Fruit fly (Drosophila melanogaster) whole organism, adult: ENCODE data around the gene CG42553.

Source experiments
- CG11617 ChIP-seq: fragments of 200-800 bp; sonication (Bioruptor generic); optimal IDR thresholded peaks from 2 replicates; lab custom pipeline; 2017; ENCODE audit warnings: mild to moderate bottlenecking, missing biosample characterization, missing genetic modification reagents, missing genetic modification characterization
- CG12768 ChIP-seq: fragments of 200-800 bp; sonication (Bioruptor generic); optimal IDR thresholded peaks from 2 replicates; lab custom pipeline; 2017; ENCODE audit warnings: missing biosample characterization, missing genetic modification characterization, mild to moderate bottlenecking, moderate library complexity, missing genetic modification reagents
- CG14711 ChIP-seq: fragments of 200-800 bp; sonication (Bioruptor generic); optimal IDR thresholded peaks from 2 replicates; lab custom pipeline; 2018; ENCODE audit warnings: missing biosample characterization, mild to moderate bottlenecking, missing genetic modification characterization, moderate library complexity
- CG1620 ChIP-seq: fragments of 200-800 bp; sonication (Bioruptor generic); optimal IDR thresholded peaks from 2 replicates; lab custom pipeline; 2016; ENCODE audit warnings: missing biosample characterization, missing genetic modification characterization
- CG33017 ChIP-seq: fragments of 200-800 bp; sonication (Bioruptor generic); optimal IDR thresholded peaks from 2 replicates; lab custom pipeline; 2018; ENCODE audit warnings: missing biosample characterization, mild to moderate bottlenecking, missing genetic modification characterization, moderate library complexity
- CG5204 ChIP-seq: fragments of 200-800 bp; sonication (Bioruptor generic); optimal IDR thresholded peaks from 2 replicates; lab custom pipeline; 2016; ENCODE audit warnings: missing biosample characterization, missing genetic modification characterization
- CG7045 ChIP-seq: fragments of 200-800 bp; sonication (Bioruptor generic); optimal IDR thresholded peaks from 2 replicates; lab custom pipeline; 2017; ENCODE audit warnings: missing biosample characterization, mild to moderate bottlenecking, missing genetic modification characterization
- CG7101 ChIP-seq: fragments of 200-800 bp; sonication (Bioruptor generic); optimal IDR thresholded peaks from 2 replicates; lab custom pipeline; 2018; ENCODE audit warnings: missing biosample characterization, mild to moderate bottlenecking, missing genetic modification characterization, moderate library complexity
- Clk ChIP-seq: fragments of 200-800 bp; sonication (Bioruptor generic); optimal IDR thresholded peaks from 2 replicates; lab custom pipeline; 2017; ENCODE audit warnings: missing biosample characterization, missing genetic modification characterization
- Crg-1 ChIP-seq: fragments of 200-800 bp; sonication (Bioruptor generic); optimal IDR thresholded peaks from 2 replicates; lab custom pipeline; 2016; ENCODE audit warnings: missing biosample characterization, missing genetic modification characterization
- Hr96 ChIP-seq: fragments of 200-800 bp; sonication (Bioruptor generic); optimal IDR thresholded peaks from 2 replicates; lab custom pipeline; 2016; ENCODE audit warnings: missing biosample characterization, missing genetic modification characterization
- Mnt ChIP-seq: fragments of 200-800 bp; sonication (Bioruptor generic); optimal IDR thresholded peaks from 2 replicates; lab custom pipeline; 2016; ENCODE audit warnings: missing biosample characterization, mild to moderate bottlenecking, missing genetic modification characterization
- bab1 ChIP-seq: fragments of 200-800 bp; sonication (Bioruptor generic); optimal IDR thresholded peaks from 3 replicates; lab custom pipeline; 2019; ENCODE audit warnings: missing biosample characterization, mild to moderate bottlenecking, missing genetic modification characterization, moderate library complexity
- cic ChIP-seq: fragments of 200-800 bp; sonication (Bioruptor generic); optimal IDR thresholded peaks from 2 replicates; lab custom pipeline; 2017; ENCODE audit warnings: missing biosample characterization, mild to moderate bottlenecking, missing genetic modification characterization, moderate library complexity
- cnc ChIP-seq, 2 experiments: fragments of >200 bp; optimal IDR thresholded peaks; 2 replicates each; lab custom pipeline; 2017
- kay ChIP-seq: fragments of 200-800 bp; sonication (Bioruptor generic); peaks from one replicate; lab custom pipeline; 2016; ENCODE audit warnings: missing biosample characterization, missing genetic modification characterization, borderline replicate concordance
- ovo ChIP-seq: fragments of 200-800 bp; sonication (Bioruptor generic); optimal IDR thresholded peaks from 2 replicates; lab custom pipeline; 2016; ENCODE audit warnings: missing biosample characterization, missing genetic modification characterization
- pad ChIP-seq: fragments of 200-800 bp; sonication (Bioruptor generic); optimal IDR thresholded peaks from 3 replicates; lab custom pipeline; 2017; ENCODE audit warnings: missing biosample characterization, missing genetic modification characterization, mild to moderate bottlenecking, moderate library complexity, missing genetic modification reagents
- tj ChIP-seq: fragments of 200-800 bp; sonication (Bioruptor generic); optimal IDR thresholded peaks from 3 replicates; lab custom pipeline; 2017; ENCODE audit warnings: missing biosample characterization, mild to moderate bottlenecking, missing genetic modification characterization, moderate library complexity
- toe ChIP-seq: fragments of 200-800 bp; sonication (Bioruptor generic); optimal IDR thresholded peaks from 2 replicates; lab custom pipeline; 2016; ENCODE audit warnings: missing biosample characterization, missing genetic modification characterization

Gene CG42553

DNA sequence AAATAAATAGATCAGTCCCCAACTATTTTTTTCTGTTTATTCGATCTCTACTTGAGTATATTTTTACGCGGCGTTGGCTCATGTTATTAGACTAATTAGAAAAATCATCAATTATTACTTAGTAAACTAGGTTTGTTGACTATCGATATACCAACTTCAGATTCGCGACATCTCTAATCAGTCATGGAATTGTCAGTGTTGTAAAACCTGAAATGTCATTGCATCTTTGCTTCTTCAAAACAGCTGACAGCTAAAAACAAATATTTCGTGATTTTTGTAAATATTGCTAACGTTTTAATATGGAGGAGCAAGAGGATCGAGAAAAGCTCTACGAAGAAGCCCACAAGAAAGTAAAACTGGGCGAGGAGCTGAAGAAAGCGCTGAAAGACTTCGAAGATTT is at the start of gene CG42553:
Gene CG42553, plus strand, starts transcription at position 216 of the 400 bp plus-strand sequence.
- TF ChIP-seq bab1 (GFP tag; lab: Kevin White, UChicago) (peak; percentile 13), tj (GFP tag; lab: Kevin White, UChicago) (peak; percentile 28), CG1620 (GFP tag; lab: Kevin White, UChicago) (peak; percentile 38), CG11617 (GFP tag; lab: Kevin White, UChicago) (no peak), CG33017 (tag; lab: Kevin White, UChicago) (no peak), CG7101 (tag; lab: Kevin White, UChicago) (peak; percentile 27)

DNA sequence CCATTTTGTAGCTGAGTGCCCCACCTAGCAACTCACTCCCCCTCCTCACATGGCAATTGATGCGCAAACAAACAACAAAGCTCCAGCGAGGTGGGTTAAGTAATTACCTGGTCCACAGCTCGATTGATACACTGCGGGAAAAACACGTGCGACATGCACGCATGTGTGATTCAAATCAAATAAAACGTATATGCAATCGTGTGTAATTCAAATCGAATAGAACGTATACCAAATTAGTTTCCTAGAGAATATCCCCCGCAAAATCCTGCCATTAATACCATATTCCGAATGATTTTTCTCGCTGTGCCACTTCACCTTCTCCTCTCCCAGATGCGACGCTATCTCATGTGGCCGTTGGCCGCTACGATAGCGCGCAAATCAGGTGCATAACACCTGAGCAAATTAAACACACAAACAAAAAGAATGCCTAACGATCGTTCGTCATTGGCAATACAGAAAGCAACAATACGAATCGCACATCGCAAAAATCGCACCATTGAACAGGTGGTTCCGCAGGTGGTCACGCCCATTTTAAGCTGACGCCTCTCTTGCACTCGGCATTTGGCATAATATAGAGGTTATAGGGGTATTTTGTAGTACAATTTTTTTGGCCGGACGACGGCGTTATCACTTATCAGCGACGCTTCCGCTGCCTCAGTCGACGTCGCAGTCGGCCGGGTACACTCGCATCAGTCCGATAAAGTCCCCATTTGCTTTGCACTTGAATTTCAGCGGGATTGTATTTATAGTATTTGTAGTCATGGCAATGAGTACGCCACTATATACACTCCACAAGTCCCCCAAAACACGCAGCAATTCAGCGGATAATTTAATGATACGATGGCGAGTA is 49.6 kb upstream of the CG42553 start:
- TF ChIP-seq ovo (GFP tag; lab: Kevin White, UChicago) (peak; percentile 58), CG11617 (GFP tag; lab: Kevin White, UChicago) (peak; percentile 89), CG12768 (GFP tag; lab: Kevin White, UChicago) (peak; percentile 97), tj (GFP tag; lab: Kevin White, UChicago) (peak; percentile 53), bab1 (GFP tag; lab: Kevin White, UChicago) (no peak), CG33017 (tag; lab: Kevin White, UChicago) (peak; percentile 94), CG1620 (GFP tag; lab: Kevin White, UChicago) (peak; percentile 62), pad (GFP tag; lab: Kevin White, UChicago) (peak; percentile 65), CG5204 (GFP tag; lab: Kevin White, UChicago) (peak; percentile 91), CG7045 (GFP tag; lab: Kevin White, UChicago) (peak; percentile 92), toe (peak; percentile 71), CG14711 (tag; lab: Kevin White, UChicago) (peak; percentile 79), Hr96 (peak; percentile 76), cnc (optimal IDR thresholded peaks at IDR 0.05; lab: Kevin White, UChicago) (no peak), CG7101 (tag; lab: Kevin White, UChicago) (peak; percentile 90), cic (GFP tag; lab: Kevin White, UChicago) (peak; percentile 67), kay (peak; percentile 37), Crg-1 (GFP tag; lab: Kevin White, UChicago) (peak; percentile 64), Mnt (GFP tag; lab: Kevin White, UChicago) (peak; percentile 82), Clk (GFP tag; lab: Kevin White, UChicago) (peak; percentile 93)

DNA sequence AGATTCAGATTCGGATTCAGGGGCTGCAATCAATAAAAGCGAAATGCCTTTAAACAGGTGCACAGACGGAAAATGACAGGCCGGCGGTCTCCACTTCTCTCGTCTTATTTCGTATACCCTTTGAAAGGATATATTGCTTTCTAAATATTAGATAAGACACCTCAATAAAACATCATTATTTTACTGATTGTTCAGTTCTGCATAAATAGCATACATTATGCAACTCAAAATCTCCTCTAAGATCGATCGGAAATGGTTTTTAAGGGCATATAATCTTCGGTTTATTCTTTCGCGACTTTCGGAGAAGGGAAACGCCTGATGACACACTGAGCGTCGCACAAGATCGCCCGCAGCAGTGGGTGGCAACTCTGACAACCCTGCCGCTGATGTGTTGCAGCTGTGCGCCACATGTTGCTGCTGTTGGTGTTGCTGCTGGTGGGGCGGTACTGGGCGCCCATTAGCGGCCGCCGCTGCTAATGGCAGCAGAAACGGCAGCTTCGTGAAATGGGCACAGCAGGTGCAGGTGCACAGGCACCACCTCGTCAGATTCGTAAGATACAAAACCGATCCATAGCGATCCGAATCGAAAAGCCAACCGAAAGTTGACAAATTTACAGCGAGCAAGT is 48.1 kb upstream of the CG42553 start:
- TF ChIP-seq cic (GFP tag; lab: Kevin White, UChicago) = no peak
- TF ChIP-seq toe = no peak
- TF ChIP-seq CG33017 (tag; lab: Kevin White, UChicago) = no peak
- TF ChIP-seq CG11617 (GFP tag; lab: Kevin White, UChicago) = no peak
- TF ChIP-seq cnc (optimal IDR thresholded peaks at IDR 0.05; lab: Kevin White, UChicago) = no peak
- TF ChIP-seq ovo (GFP tag; lab: Kevin White, UChicago) = no peak
- TF ChIP-seq CG5204 (GFP tag; lab: Kevin White, UChicago) = no peak
- TF ChIP-seq Clk (GFP tag; lab: Kevin White, UChicago) = no peak
- TF ChIP-seq CG7045 (GFP tag; lab: Kevin White, UChicago) = no peak
- no peak for TF ChIP-seq CG7101 (tag; lab: Kevin White, UChicago)
- no peak for TF ChIP-seq Crg-1 (GFP tag; lab: Kevin White, UChicago)
- TF ChIP-seq Hr96 = no peak
- TF ChIP-seq pad (GFP tag; lab: Kevin White, UChicago) = no peak
- TF ChIP-seq Mnt (GFP tag; lab: Kevin White, UChicago) = no peak
- no peak for TF ChIP-seq bab1 (GFP tag; lab: Kevin White, UChicago)

DNA sequence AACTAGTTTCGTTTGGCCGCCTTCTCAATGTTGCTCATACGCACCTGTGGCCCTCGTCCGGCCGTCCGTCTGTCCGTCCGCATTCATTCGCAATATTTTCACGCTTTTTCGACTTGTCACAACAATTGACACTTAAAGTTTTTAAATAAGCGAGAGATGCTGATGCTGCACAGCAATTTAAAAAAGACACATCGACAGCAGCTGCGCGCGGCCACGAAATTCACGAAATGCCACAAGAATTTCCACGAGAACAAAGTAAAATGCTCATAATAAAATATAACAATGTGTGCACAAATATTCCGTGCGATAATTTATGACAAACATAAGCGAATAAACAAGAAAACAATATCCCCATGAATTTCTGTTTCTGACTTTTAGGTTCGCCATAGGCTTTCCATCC is 47.1 kb upstream of the CG42553 start:
- TF ChIP-seq CG12768 (GFP tag; lab: Kevin White, UChicago) = no peak
- TF ChIP-seq Clk (GFP tag; lab: Kevin White, UChicago) = no peak
- no peak for TF ChIP-seq pad (GFP tag; lab: Kevin White, UChicago)
- no peak for TF ChIP-seq Hr96
- no peak for TF ChIP-seq bab1 (GFP tag; lab: Kevin White, UChicago)
- no peak for TF ChIP-seq CG5204 (GFP tag; lab: Kevin White, UChicago)
- no peak for TF ChIP-seq CG1620 (GFP tag; lab: Kevin White, UChicago)
- no peak for TF ChIP-seq CG7101 (tag; lab: Kevin White, UChicago)
- no peak for TF ChIP-seq CG11617 (GFP tag; lab: Kevin White, UChicago)
- TF ChIP-seq kay = no peak

DNA sequence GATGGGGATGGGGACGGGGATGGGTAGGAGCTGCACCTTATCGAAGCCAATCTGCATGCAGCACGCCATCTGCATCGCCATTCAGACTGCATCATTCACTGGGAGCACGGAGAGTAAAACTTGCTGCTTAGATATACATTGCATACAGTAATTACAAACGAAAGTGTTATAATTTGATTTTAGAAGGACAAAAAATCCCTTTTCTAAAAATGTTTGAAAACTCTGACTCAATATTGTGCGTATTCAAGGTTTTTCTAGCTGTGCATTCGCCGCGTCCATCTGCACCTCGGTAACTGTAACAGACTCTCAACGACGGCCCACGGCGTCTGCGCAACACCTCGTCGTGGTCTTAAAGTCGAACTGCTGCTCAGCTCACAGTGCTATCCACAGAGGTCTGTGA is 46.3 kb upstream of the CG42553 start:
- TF ChIP-seq ovo (GFP tag; lab: Kevin White, UChicago) = no peak
- no peak for TF ChIP-seq CG14711 (tag; lab: Kevin White, UChicago)
- TF ChIP-seq Clk (GFP tag; lab: Kevin White, UChicago) = no peak
- no peak for TF ChIP-seq tj (GFP tag; lab: Kevin White, UChicago)
- no peak for TF ChIP-seq CG12768 (GFP tag; lab: Kevin White, UChicago)
- no peak for TF ChIP-seq cnc (optimal IDR thresholded peaks at IDR 0.05; lab: Kevin White, UChicago)
- no peak for TF ChIP-seq Hr96
